Worm (Caenorhabditis elegans): Measurements from ENCODE around the gene B0496.11.

DNA sequence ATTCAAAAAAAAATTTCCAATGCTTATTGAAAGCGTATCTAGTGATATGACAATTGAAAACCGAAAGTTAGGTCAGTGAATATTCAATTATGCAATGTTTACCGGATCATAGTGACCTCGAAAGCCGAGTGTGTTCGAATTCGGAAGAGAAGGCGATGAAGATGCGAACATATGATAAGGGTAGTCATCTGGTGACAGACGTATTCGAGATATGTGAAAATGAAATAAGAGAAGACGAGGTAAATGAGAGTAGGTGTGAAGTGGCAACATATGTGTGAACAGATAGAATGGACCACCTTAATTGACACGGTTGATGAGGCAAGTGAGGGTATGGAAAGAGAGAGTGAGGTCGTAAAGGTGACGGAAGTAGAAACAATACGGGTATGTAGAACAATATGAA is 21.1 kb upstream of the B0496.11 start:
- TF ChIP-seq lin-39 (tag; optimal IDR thresholded peaks at IDR 0.05), result no peak
- TF ChIP-seq pqm-1 (tag; optimal IDR thresholded peaks at IDR 0.05), result no peak
- no peak for TF ChIP-seq nhr-237 (tag; optimal IDR thresholded peaks at IDR 0.05)
- no peak for TF ChIP-seq elt-3 (tag; optimal IDR thresholded peaks at IDR 0.05)
- TF ChIP-seq fos-1 (tag; optimal IDR thresholded peaks at IDR 0.05), result no peak
- TF ChIP-seq snpc-4 (tag; optimal IDR thresholded peaks at IDR 0.05), result no peak
- TF ChIP-seq alr-1 (tag; optimal IDR thresholded peaks at IDR 0.05; ENCODE audit: borderline replicate concordance), result no peak
- TF ChIP-seq unc-130 (tag; optimal IDR thresholded peaks at IDR 0.05), result no peak
- no peak for TF ChIP-seq fkh-10 (GFP tag; optimal IDR thresholded peaks at IDR 0.05)
- no peak for TF ChIP-seq ztf-11 (tag; optimal IDR thresholded peaks at IDR 0.05)
- no peak for TF ChIP-seq nhr-11 (tag; optimal IDR thresholded peaks at IDR 0.05)
- TF ChIP-seq dpl-1 (GFP tag; optimal IDR thresholded peaks at IDR 0.05), result no peak
